Fruit fly (Drosophila melanogaster) whole organism, prepupa: ENCODE data around the gene CG42857.
A peak's percentile ranks its signal among the peaks of the same experiment; 100 is the strongest.

ENCODE experiments used
- CG11762 ChIP-seq: fragments of 200-800 bp; sonication (Bioruptor generic); optimal IDR thresholded peaks from 3 replicates; lab custom pipeline; 2016; ENCODE audit warnings: missing biosample characterization, missing genetic modification characterization; ENCODE audit not compliant: insufficient read depth
- CG1621 ChIP-seq: fragments of 200-800 bp; sonication (Bioruptor generic); optimal IDR thresholded peaks from 3 replicates; lab custom pipeline; 2018; ENCODE audit warnings: missing biosample characterization, mild to moderate bottlenecking, missing genetic modification characterization
- CG32006 ChIP-seq: fragments of 200-800 bp; sonication (Bioruptor generic); optimal IDR thresholded peaks from 3 replicates; lab custom pipeline; 2017; ENCODE audit warnings: missing biosample characterization, mild to moderate bottlenecking, missing genetic modification characterization
- CG6854 ChIP-seq: fragments of 200-800 bp; sonication (Bioruptor generic); optimal IDR thresholded peaks from 2 replicates; lab custom pipeline; 2017; ENCODE audit warnings: missing biosample characterization, mild to moderate bottlenecking, missing genetic modification characterization
- Gug ChIP-seq: fragments of 200-800 bp; sonication (Bioruptor generic); IDR thresholded peaks from 2 replicates; pipeline ENCODE4 v1.3.6; 2022; ENCODE audit warnings: missing biosample characterization, missing genetic modification characterization
- Lpt ChIP-seq: fragments of 200-800 bp; sonication (Bioruptor generic); optimal IDR thresholded peaks from 3 replicates; lab custom pipeline; 2016; ENCODE audit warnings: missing biosample characterization, missing genetic modification characterization
- OdsH ChIP-seq: fragments of 200-800 bp; sonication (Bioruptor generic); optimal IDR thresholded peaks from 3 replicates; lab custom pipeline; 2016; ENCODE audit warnings: missing biosample characterization, missing genetic modification characterization
- Sox102F ChIP-seq: fragments of 200-800 bp; sonication (Bioruptor generic); optimal IDR thresholded peaks from 2 replicates; lab custom pipeline; 2016; ENCODE audit warnings: missing biosample characterization, mild to moderate bottlenecking, missing genetic modification characterization

The CG42857 gene

dm6 chr3R:9771519-9771972 is 49.4 kb downstream of the CG42857 start, which contains the start of gene CG9471 (continued):
- peak; percentile 97 for TF ChIP-seq Sox102F (GFP tag; lab: Kevin White, UChicago)
- peak; percentile 87 for TF ChIP-seq Lpt (GFP tag; lab: Kevin White, UChicago)
- TF ChIP-seq OdsH (GFP tag; lab: Kevin White, UChicago): peak; percentile 97
- peak; percentile 87 for TF ChIP-seq CG6854 (GFP tag; lab: Kevin White, UChicago)
- TF ChIP-seq CG1621 (tag; lab: Kevin White, UChicago): peak; percentile 90
- peak; percentile 91 for TF ChIP-seq Gug (GFP tag; lab: Robert Waterston, UW)
- peak; percentile 90 for TF ChIP-seq CG32006
- TF ChIP-seq CG11762 (GFP tag; lab: Kevin White, UChicago): peak; percentile 94
